Worm (Caenorhabditis elegans) whole organism, L4 larva: Measurements from ENCODE around the gene nhr-46.

Source experiments
- D1046.2 ChIP-seq: fragments of 200-800 bp; sonication (Bioruptor generic); IDR thresholded peaks from 2 replicates; pipeline ENCODE4 v1.3.6; 2022; ENCODE audit warnings: missing genetic modification characterization, missing compliant biosample characterization
- F10B5.3 ChIP-seq: sonication (generic microtip); optimal IDR thresholded peaks from 2 replicates; lab custom pipeline; 2016; ENCODE audit warnings: mild to moderate bottlenecking, missing genetic modification characterization, missing compliant biosample characterization
- F26F4.8 ChIP-seq: fragments of 200-800 bp; sonication (Bioruptor generic); conservative IDR thresholded peaks from 2 replicates; pipeline ENCODE4 v1.3.6; 2022; ENCODE audit warnings: missing genetic modification characterization, missing compliant biosample characterization
- R02D3.7 ChIP-seq: fragments of 150-350 bp; sonication (generic microtip); optimal IDR thresholded peaks from 3 replicates; lab custom pipeline; 2014; ENCODE audit warnings: missing biosample characterization, missing genetic modification characterization
- Y75B8A.6 ChIP-seq: fragments of 200-800 bp; sonication (Bioruptor generic); IDR thresholded peaks from 2 replicates; pipeline ENCODE4 v1.3.6; 2022; ENCODE audit warnings: missing genetic modification reagents, missing genetic modification characterization, missing compliant biosample characterization
- arid-1 ChIP-seq: fragments of 200-800 bp; sonication (Bioruptor generic); conservative IDR thresholded peaks from 2 replicates; pipeline ENCODE4 v1.3.6; 2022; ENCODE audit warnings: missing genetic modification reagents, missing genetic modification characterization, missing compliant biosample characterization
- attf-4 ChIP-seq: sonication (generic microtip); optimal IDR thresholded peaks from 3 replicates; lab custom pipeline; 2017; ENCODE audit warnings: missing biosample characterization, missing genetic modification characterization
- ceh-32 ChIP-seq: sonication (generic microtip); optimal IDR thresholded peaks from 2 replicates; lab custom pipeline; 2016; ENCODE audit warnings: mild to moderate bottlenecking, missing genetic modification characterization, missing compliant biosample characterization; ENCODE audit not compliant: poor library complexity
- ceh-62 ChIP-seq: sonication (generic microtip); optimal IDR thresholded peaks from 2 replicates; lab custom pipeline; 2017; ENCODE audit warnings: missing biosample characterization, missing genetic modification characterization
- daf-19 ChIP-seq: fragments of 200-800 bp; sonication (Bioruptor generic); conservative IDR thresholded peaks from 2 replicates; pipeline ENCODE4 v1.3.6; 2022; ENCODE audit warnings: missing genetic modification characterization, missing compliant biosample characterization
- dmd-6 ChIP-seq: fragments of 200-800 bp; sonication (Bioruptor generic); IDR thresholded peaks from 2 replicates; pipeline ENCODE4 v1.3.6; 2022; ENCODE audit warnings: missing genetic modification reagents, missing genetic modification characterization, missing compliant biosample characterization
- fkh-10 ChIP-seq: fragments of 150-350 bp; optimal IDR thresholded peaks from 2 replicates; lab custom pipeline; 2014; ENCODE audit warnings: missing biosample characterization, missing genetic modification reagents, missing genetic modification characterization
- hif-1 ChIP-seq, 2 experiments: sonication (generic microtip); optimal IDR thresholded peaks; 2 replicates each; lab custom pipeline; 2016 to 2017; ENCODE audit warnings: missing compliant biosample characterization in 2 of 2, missing genetic modification characterization in 2 of 2, missing genetic modification reagents in 2 of 2, missing genotype in 2 of 2, mild to moderate bottlenecking in 1 of 2
- hlh-11 ChIP-seq: fragments of 200-800 bp; sonication (Bioruptor generic); optimal IDR thresholded peaks from 2 replicates; lab custom pipeline; 2018; ENCODE audit warnings: mild to moderate bottlenecking, missing genetic modification characterization, missing compliant biosample characterization
- hmg-1.1 ChIP-seq: fragments of 200-800 bp; sonication (Bioruptor generic); IDR thresholded peaks from 2 replicates; pipeline ENCODE4 v1.3.6; 2022; ENCODE audit warnings: missing genetic modification reagents, missing genetic modification characterization, missing compliant biosample characterization
- lin-38 ChIP-seq: fragments of 200-800 bp; sonication (Bioruptor generic); IDR thresholded peaks from 2 replicates; pipeline ENCODE4 v1.3.6; 2022; ENCODE audit warnings: missing genetic modification reagents, missing genetic modification characterization, missing compliant biosample characterization
- lir-3 ChIP-seq: sonication (generic microtip); optimal IDR thresholded peaks from 2 replicates; lab custom pipeline; 2016; ENCODE audit warnings: mild to moderate bottlenecking, missing genetic modification characterization, missing compliant biosample characterization
- lsy-2 ChIP-seq, 2 experiments: fragments of 150-350 bp in 1 of 2; sonication (generic microtip) in 1 of 2; optimal IDR thresholded peaks; 2 replicates each; lab custom pipeline; 2014 to 2017; ENCODE audit warnings: missing biosample characterization in 2 of 2, missing genetic modification characterization in 2 of 2
- madf-5 ChIP-seq, 2 experiments: fragments of 200-800 bp; sonication (Bioruptor generic); IDR thresholded peaks; 2 replicates each; pipeline ENCODE4 v1.3.6; 2022; ENCODE audit warnings: missing compliant biosample characterization in 2 of 2, missing genetic modification characterization in 2 of 2
- mxl-3 ChIP-seq: fragments of 200-800 bp; sonication (Bioruptor generic); optimal IDR thresholded peaks from 2 replicates; lab custom pipeline; 2018; ENCODE audit warnings: mild to moderate bottlenecking, missing genetic modification characterization, missing compliant biosample characterization
- nhr-10 ChIP-seq: fragments of 150-350 bp; optimal IDR thresholded peaks from 2 replicates; lab custom pipeline; 2014; ENCODE audit warnings: missing biosample characterization, missing genetic modification characterization
- nhr-237 ChIP-seq: sonication (generic microtip); optimal IDR thresholded peaks from 2 replicates; lab custom pipeline; 2017; ENCODE audit warnings: missing biosample characterization, missing genetic modification characterization
- nhr-25 ChIP-seq: sonication (generic microtip); optimal IDR thresholded peaks from 2 replicates; lab custom pipeline; 2017; ENCODE audit warnings: missing genetic modification characterization, mild to moderate bottlenecking, missing compliant biosample characterization, antibody characterized with exemption, moderate library complexity, borderline replicate concordance; ENCODE audit not compliant: insufficient read depth
- nhr-77 ChIP-seq: fragments of 150-350 bp; optimal IDR thresholded peaks from 2 replicates; lab custom pipeline; 2014; ENCODE audit warnings: missing biosample characterization, missing genetic modification characterization
- rbr-2 ChIP-seq: sonication (generic microtip); optimal IDR thresholded peaks from 2 replicates; lab custom pipeline; 2016; ENCODE audit warnings: missing genotype, missing genetic modification characterization, missing compliant biosample characterization
- spr-3 ChIP-seq: fragments of 200-800 bp; sonication (Bioruptor generic); optimal IDR thresholded peaks from 2 replicates; lab custom pipeline; 2018; ENCODE audit warnings: mild to moderate bottlenecking, missing genetic modification characterization, missing compliant biosample characterization
- unc-130 ChIP-seq: sonication (generic microtip); optimal IDR thresholded peaks from 2 replicates; lab custom pipeline; 2016; ENCODE audit warnings: missing genetic modification reagents, missing genetic modification characterization, missing compliant biosample characterization
- unc-62 ChIP-seq, 3 experiments: fragments of 150-350 bp in 1 of 3; sonication (generic microtip); optimal IDR thresholded peaks in 2 of 3; peaks in 1 of 3; 1 replicate in 1 of 3; 2 replicates in 2 of 3; lab custom pipeline; 2014 to 2017; ENCODE audit warnings: missing biosample characterization in 3 of 3, missing genetic modification characterization in 3 of 3, missing genetic modification reagents in 3 of 3, missing genotype in 1 of 3
- zfp-2 ChIP-seq: sonication (generic microtip); optimal IDR thresholded peaks from 2 replicates; lab custom pipeline; 2016; ENCODE audit warnings: mild to moderate bottlenecking, missing genetic modification characterization, missing compliant biosample characterization
- zip-2 ChIP-seq: fragments of 150-350 bp; optimal IDR thresholded peaks from 2 replicates; lab custom pipeline; 2014; ENCODE audit warnings: missing biosample characterization, missing genetic modification characterization
- ztf-11 ChIP-seq: fragments of 150-350 bp; optimal IDR thresholded peaks from 2 replicates; lab custom pipeline; 2014; ENCODE audit warnings: missing biosample characterization, missing genetic modification characterization

Gene nhr-46

DNA sequence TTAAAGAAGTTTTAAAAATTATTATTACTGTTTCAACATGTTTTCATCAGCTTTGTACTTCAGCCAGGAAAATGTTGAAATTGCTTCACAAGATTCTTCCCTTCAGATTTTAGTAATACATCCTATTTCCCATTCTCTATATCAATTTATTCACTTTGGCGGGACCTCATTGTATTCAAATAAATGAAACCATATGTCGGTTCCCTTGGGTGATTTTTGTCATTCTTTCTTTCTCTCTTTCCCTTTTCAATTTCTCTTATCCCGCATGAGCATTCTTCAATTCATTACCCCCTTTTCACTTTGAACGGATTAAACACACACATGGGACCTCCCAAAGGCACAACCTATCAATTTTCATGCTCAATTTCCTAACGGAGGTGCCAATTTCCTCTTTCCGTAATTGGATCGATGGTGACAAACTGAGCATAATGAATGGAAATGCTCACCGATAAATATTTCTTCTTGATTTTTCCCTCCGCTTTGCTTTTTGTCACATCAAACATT is 45.9 kb upstream of the nhr-46 start:
- TF ChIP-seq Y75B8A.6 (GFP tag; lab: Robert Waterston, UW) (no peak), unc-130 (GFP tag; lab: Kevin White, UChicago) (no peak), zfp-2 (tag; lab: Kevin White, UChicago) (no peak), lsy-2 (tag; optimal IDR thresholded peaks at IDR 0.05; lab: Kevin White, UChicago) (no peak), F26F4.8 (no peak), attf-4 (tag; lab: Kevin White, UChicago) (no peak), fkh-10 (GFP tag; lab: Kevin White, UChicago) (no peak), hmg-1.1 (GFP tag; lab: Robert Waterston, UW) (no peak), nhr-25 (tag; lab: Kevin White, UChicago) (no peak), lin-38 (no peak), madf-5 (GFP tag; IDR thresholded peaks at IDR 0.05; lab: Robert Waterston, UW) (no peak), rbr-2 (tag; lab: Kevin White, UChicago) (no peak), nhr-10 (tag; lab: Kevin White, UChicago) (no peak)

DNA sequence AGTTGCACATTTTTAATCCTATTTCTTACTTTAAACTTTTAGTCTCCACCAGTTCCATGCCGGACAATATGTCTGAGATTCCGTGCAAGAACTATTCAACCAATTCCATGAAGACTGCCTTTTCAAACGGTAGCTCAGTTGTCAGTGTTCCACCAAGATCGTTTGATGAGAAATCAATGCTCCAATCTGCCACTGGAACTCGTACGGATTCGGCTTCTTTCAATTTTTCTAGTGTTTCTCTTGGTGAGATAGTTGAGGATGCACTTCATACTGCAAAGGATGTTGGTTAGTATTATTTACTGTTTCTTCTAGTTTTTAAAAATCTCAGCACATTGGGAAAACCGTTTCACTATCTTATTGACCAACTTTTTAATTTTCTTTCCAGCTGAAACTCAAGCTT is 41.9 kb upstream of the nhr-46 start:
- TF ChIP-seq hlh-11 (tag; lab: Kevin White, UChicago): no peak
- peak in 1 of 2 experiments; percentile 95 for TF ChIP-seq unc-62 (GFP tag; optimal IDR thresholded peaks at IDR 0.05 in 1 of 2; lab: Kevin White, UChicago)
- TF ChIP-seq unc-62 (tag; optimal IDR thresholded peaks at IDR 0.05; lab: Kevin White, UChicago): no peak
- no peak for TF ChIP-seq hif-1 (tag; optimal IDR thresholded peaks at IDR 0.05; lab: Kevin White, UChicago)

DNA sequence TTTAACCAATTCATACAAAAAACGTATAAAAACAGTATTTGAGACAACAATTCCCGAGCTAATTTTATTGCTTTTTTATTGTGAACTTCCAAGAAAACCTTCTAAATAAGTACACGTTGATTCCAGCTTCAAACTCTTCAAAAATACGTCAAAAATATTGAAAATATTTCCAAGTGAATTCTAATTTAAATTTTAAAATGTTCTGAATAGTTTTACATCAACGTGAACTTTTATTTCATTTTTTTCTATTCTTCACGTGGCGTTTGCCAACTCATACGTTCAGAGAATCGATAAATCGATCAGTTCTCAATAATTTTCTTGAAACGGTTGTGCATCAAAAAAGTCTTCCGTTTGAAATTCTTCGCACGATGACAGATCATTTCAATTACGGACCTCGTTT is 39.5 kb upstream of the nhr-46 start, which contains the start of gene C31H1.1:
Gene C31H1.1 (plus strand): TSS at position 301 of the 400 bp plus-strand sequence.
- TF ChIP-seq unc-62 (GFP tag; optimal IDR thresholded peaks at IDR 0.05 in 1 of 2; lab: Kevin White, UChicago) (no peak), unc-62 (tag; optimal IDR thresholded peaks at IDR 0.05; lab: Kevin White, UChicago) (no peak), nhr-237 (no peak)

DNA sequence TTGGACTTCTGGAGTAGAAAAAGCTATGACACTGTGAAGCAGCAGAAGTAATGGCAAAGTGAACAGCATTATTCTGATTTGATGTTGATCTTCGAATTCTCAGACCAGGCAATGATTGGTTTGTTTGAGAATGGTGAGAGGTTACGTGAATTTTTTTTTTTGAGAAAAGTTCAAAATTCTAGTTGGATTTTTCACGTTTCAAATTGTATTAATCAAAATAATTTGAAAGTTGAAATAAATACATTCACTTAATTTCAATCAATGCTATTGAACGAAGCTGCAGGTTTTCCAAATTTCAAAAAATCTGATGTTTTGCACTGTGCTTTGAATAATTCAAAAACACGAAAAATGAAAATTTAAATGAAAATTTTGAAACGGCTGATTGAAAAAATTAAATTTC is 39.0 kb upstream of the nhr-46 start, which contains the start of gene C31H1.5:
Gene C31H1.5 (minus strand): TSS at position 101 of the 400 bp plus-strand sequence.
- TF ChIP-seq daf-19 (GFP tag; lab: Robert Waterston, UW) (no peak), ztf-11 (tag; lab: Kevin White, UChicago) (no peak), unc-130 (GFP tag; lab: Kevin White, UChicago) (no peak), F10B5.3 (no peak), F26F4.8 (no peak), arid-1 (GFP tag; lab: Robert Waterston, UW) (no peak), R02D3.7 (no peak), mxl-3 (no peak), zip-2 (tag; lab: Kevin White, UChicago) (no peak), ceh-32 (tag; lab: Kevin White, UChicago) (no peak), nhr-77 (tag; lab: Kevin White, UChicago) (no peak), dmd-6 (GFP tag; lab: Robert Waterston, UW) (no peak), lir-3 (tag; lab: Kevin White, UChicago) (no peak), ceh-62 (tag; lab: Kevin White, UChicago) (no peak), D1046.2 (GFP tag; lab: Robert Waterston, UW) (no peak), spr-3 (no peak)

DNA sequence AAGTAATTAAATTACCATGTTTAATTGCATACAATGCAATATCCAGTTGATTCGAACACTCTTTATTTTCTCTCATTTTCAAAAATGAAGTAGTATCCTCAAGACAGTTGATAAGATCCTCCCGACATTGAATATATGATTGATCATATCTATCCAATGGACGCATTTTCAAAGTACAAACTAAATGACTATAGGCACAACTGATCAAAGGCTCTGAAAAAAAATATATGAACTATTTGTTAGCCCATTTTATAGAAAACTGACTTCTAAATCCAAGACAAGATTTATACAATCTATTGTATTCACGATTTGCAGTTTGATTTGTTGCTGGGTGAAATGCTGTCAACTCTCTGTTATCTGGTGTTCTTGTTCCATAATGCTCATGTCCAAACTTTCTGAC is 37.8 kb upstream of the nhr-46 start:
- TF ChIP-seq unc-62 (GFP tag; optimal IDR thresholded peaks at IDR 0.05 in 1 of 2; lab: Kevin White, UChicago) (peak in 1 of 2 experiments; percentile 91), unc-62 (tag; optimal IDR thresholded peaks at IDR 0.05; lab: Kevin White, UChicago) (no peak), attf-4 (tag; lab: Kevin White, UChicago) (no peak)
- TF ChIP-seq, all 104 proteins: peak for 1
